Worm (Caenorhabditis elegans) whole organism, L1 larva: ENCODE measurements around the gene fbxa-113.

Experiments
- aly-2 ChIP-seq: fragments of 150-350 bp; optimal IDR thresholded peaks from 2 replicates; lab custom pipeline; 2014; ENCODE audit warnings: missing biosample characterization, missing genetic modification characterization
- ceh-8 ChIP-seq: fragments of 200-800 bp; sonication (Bioruptor generic); optimal IDR thresholded peaks from 2 replicates; lab custom pipeline; 2018; ENCODE audit warnings: mild to moderate bottlenecking, missing genetic modification characterization, moderate library complexity, missing compliant biosample characterization
- ceh-82 ChIP-seq, 3 experiments: fragments of 150-350 bp in 1 of 3; sonication (generic microtip) in 2 of 3; optimal IDR thresholded peaks; 2 replicates each; lab custom pipeline; 2014 to 2017; ENCODE audit warnings: missing biosample characterization in 3 of 3, missing genetic modification characterization in 3 of 3
- egl-13 ChIP-seq: sonication (generic microtip); optimal IDR thresholded peaks from 2 replicates; lab custom pipeline; 2016; ENCODE audit warnings: missing genotype, missing genetic modification reagents, missing genetic modification characterization, missing compliant biosample characterization
- egl-27 ChIP-seq, 2 experiments: fragments of 150-350 bp in 1 of 2; sonication (generic microtip); optimal IDR thresholded peaks; 3 replicates each; lab custom pipeline; 2017 to 2018; ENCODE audit warnings: missing biosample characterization in 2 of 2, missing genetic modification characterization in 2 of 2, missing genetic modification reagents in 2 of 2
- fkh-10 ChIP-seq: sonication (generic microtip); optimal IDR thresholded peaks from 2 replicates; lab custom pipeline; 2017; ENCODE audit warnings: missing biosample characterization, missing genetic modification reagents, missing genetic modification characterization
- lir-3 ChIP-seq: sonication (generic microtip); optimal IDR thresholded peaks from 2 replicates; lab custom pipeline; 2016; ENCODE audit warnings: mild to moderate bottlenecking, missing genetic modification characterization, moderate library complexity, missing compliant biosample characterization; ENCODE audit not compliant: poor library complexity
- lsy-2 ChIP-seq, 2 experiments: fragments of 150-350 bp; optimal IDR thresholded peaks; 2 replicates each; lab custom pipeline; 2014; ENCODE audit warnings: missing biosample characterization in 2 of 2, missing genetic modification characterization in 2 of 2
- mep-1 ChIP-seq: fragments of 150-350 bp; optimal IDR thresholded peaks from 2 replicates; lab custom pipeline; 2014; ENCODE audit warnings: missing biosample characterization, missing genetic modification characterization
- nhr-12 ChIP-seq: sonication (generic microtip); optimal IDR thresholded peaks from 2 replicates; lab custom pipeline; 2017; ENCODE audit warnings: missing biosample characterization, missing genetic modification characterization
- nhr-47 ChIP-seq: sonication (generic microtip); optimal IDR thresholded peaks from 2 replicates; lab custom pipeline; 2016; ENCODE audit warnings: mild to moderate bottlenecking, missing genetic modification characterization, moderate library complexity, missing compliant biosample characterization
- pax-3 ChIP-seq: fragments of 200-800 bp; sonication (Bioruptor generic); optimal IDR thresholded peaks from 2 replicates; lab custom pipeline; 2018; ENCODE audit warnings: mild to moderate bottlenecking, missing genetic modification characterization, moderate library complexity, missing compliant biosample characterization
- skn-1 ChIP-seq: fragments of 150-350 bp; optimal IDR thresholded peaks from 2 replicates; lab custom pipeline; 2014; ENCODE audit warnings: missing biosample characterization, missing genetic modification characterization
- xbp-1 ChIP-seq: sonication (generic microtip); optimal IDR thresholded peaks from 2 replicates; lab custom pipeline; 2016; ENCODE audit warnings: missing genetic modification characterization, missing compliant biosample characterization

DNA sequence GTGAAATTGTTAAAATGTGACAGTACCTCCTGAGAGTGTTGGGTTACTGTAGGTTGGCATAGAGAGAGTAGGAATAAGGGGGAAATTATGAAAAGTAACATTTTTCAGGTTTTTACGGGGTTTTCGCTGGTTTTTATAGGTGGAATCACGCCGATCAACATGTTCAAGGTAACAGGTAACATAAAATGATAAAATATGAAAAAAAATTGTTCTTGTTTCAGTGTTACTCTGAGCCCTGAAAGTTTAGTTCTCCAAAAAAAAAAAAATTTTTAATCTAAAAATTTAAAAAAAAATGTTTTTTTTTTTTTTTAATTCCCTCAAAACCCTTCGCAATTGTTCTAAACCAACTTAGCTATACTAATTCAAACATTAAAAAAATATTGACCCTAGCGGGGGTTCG is 30.6 kb downstream of the fbxa-113 start, which contains the start of gene Y113G7B.15:
- TF ChIP-seq fkh-10 (GFP tag; lab: Kevin White, UChicago) (no peak), aly-2 (tag; lab: Kevin White, UChicago) (no peak), ceh-82 (tag; optimal IDR thresholded peaks at IDR 0.05; lab: Kevin White, UChicago) (no peak), nhr-12 (no peak), lir-3 (tag; lab: Kevin White, UChicago) (no peak), pax-3 (tag; lab: Kevin White, UChicago) (no peak), nhr-47 (tag; lab: Kevin White, UChicago) (no peak), ceh-8 (GFP tag; lab: Kevin White, UChicago) (no peak), lsy-2 (tag; optimal IDR thresholded peaks at IDR 0.05; lab: Kevin White, UChicago) (no peak), xbp-1 (tag; lab: Kevin White, UChicago) (no peak), egl-27 (tag; optimal IDR thresholded peaks at IDR 0.05; lab: Kevin White, UChicago) (no peak), skn-1 (no peak), mep-1 (tag; lab: Kevin White, UChicago) (no peak), egl-13 (tag; lab: Kevin White, UChicago) (no peak)
